Worm (Caenorhabditis elegans): Measurements from ENCODE around the gene C17B7.14.

- TF ChIP-seq nhr-11 (tag; optimal IDR thresholded peaks at IDR 0.05) (no peak), ama-1 (optimal IDR thresholded peaks at IDR 0.05) (no peak)
Measured at ce11 chrV:3282957-3283356, 37.4 kb downstream of the C17B7.14 start, which contains the start of gene str-64.
